Fruit fly (Drosophila melanogaster) whole organism, adult: ENCODE results near the gene indra.

Source experiments
- CG14711 ChIP-seq: fragments of 200-800 bp; sonication (Bioruptor generic); optimal IDR thresholded peaks from 2 replicates; lab custom pipeline; 2018; ENCODE audit warnings: missing biosample characterization, mild to moderate bottlenecking, missing genetic modification characterization, moderate library complexity
- CG1620 ChIP-seq: fragments of 200-800 bp; sonication (Bioruptor generic); optimal IDR thresholded peaks from 2 replicates; lab custom pipeline; 2016; ENCODE audit warnings: missing biosample characterization, missing genetic modification characterization
- CG33017 ChIP-seq: fragments of 200-800 bp; sonication (Bioruptor generic); optimal IDR thresholded peaks from 2 replicates; lab custom pipeline; 2018; ENCODE audit warnings: missing biosample characterization, mild to moderate bottlenecking, missing genetic modification characterization, moderate library complexity
- CG7045 ChIP-seq: fragments of 200-800 bp; sonication (Bioruptor generic); optimal IDR thresholded peaks from 2 replicates; lab custom pipeline; 2017; ENCODE audit warnings: missing biosample characterization, mild to moderate bottlenecking, missing genetic modification characterization
- Crg-1 ChIP-seq: fragments of 200-800 bp; sonication (Bioruptor generic); optimal IDR thresholded peaks from 2 replicates; lab custom pipeline; 2016; ENCODE audit warnings: missing biosample characterization, missing genetic modification characterization
- Hr96 ChIP-seq: fragments of 200-800 bp; sonication (Bioruptor generic); optimal IDR thresholded peaks from 2 replicates; lab custom pipeline; 2016; ENCODE audit warnings: missing biosample characterization, missing genetic modification characterization
- bab1 ChIP-seq: fragments of 200-800 bp; sonication (Bioruptor generic); optimal IDR thresholded peaks from 3 replicates; lab custom pipeline; 2019; ENCODE audit warnings: missing biosample characterization, mild to moderate bottlenecking, missing genetic modification characterization, moderate library complexity
- cnc ChIP-seq, 2 experiments: fragments of >200 bp; optimal IDR thresholded peaks; 2 replicates each; lab custom pipeline; 2017
- kay ChIP-seq: fragments of 200-800 bp; sonication (Bioruptor generic); peaks from one replicate; lab custom pipeline; 2016; ENCODE audit warnings: missing biosample characterization, missing genetic modification characterization, borderline replicate concordance
- toe ChIP-seq: fragments of 200-800 bp; sonication (Bioruptor generic); optimal IDR thresholded peaks from 2 replicates; lab custom pipeline; 2016; ENCODE audit warnings: missing biosample characterization, missing genetic modification characterization

DNA sequence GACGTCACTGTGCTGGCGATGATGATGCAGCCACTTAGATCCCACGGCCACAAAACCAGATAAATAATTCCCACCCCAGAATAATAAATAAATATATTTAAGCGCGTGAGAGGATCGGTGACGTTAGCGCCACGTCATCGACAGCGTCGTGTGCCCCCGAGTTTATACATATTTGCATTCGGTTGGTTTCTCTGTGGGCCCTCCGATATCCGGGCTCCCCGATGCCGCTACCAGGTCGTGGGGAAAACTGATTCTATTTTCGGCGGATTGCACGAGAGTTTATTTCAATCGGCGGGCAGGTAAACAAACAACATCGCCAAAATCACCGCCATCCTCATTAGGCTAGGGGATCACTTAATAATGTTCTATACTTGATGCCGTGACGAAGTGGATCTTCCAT lies 12.0 kb upstream of the indra start:
- TF ChIP-seq cnc (optimal IDR thresholded peaks at IDR 0.05; lab: Kevin White, UChicago) (no peak), Crg-1 (GFP tag; lab: Kevin White, UChicago) (no peak), CG1620 (GFP tag; lab: Kevin White, UChicago) (no peak), kay (no peak), CG14711 (tag; lab: Kevin White, UChicago) (no peak), CG7045 (GFP tag; lab: Kevin White, UChicago) (no peak), Hr96 (GFP tag; lab: Kevin White, UChicago) (no peak), toe (GFP tag; lab: Kevin White, UChicago) (no peak), bab1 (GFP tag; lab: Kevin White, UChicago) (no peak), CG33017 (tag; lab: Kevin White, UChicago) (no peak)
